Fruit fly (Drosophila melanogaster): ENCODE data around the gene SdicB.

- TF ChIP-seq CTCF (optimal IDR thresholded peaks at IDR 0.05): no peak
- no peak for TF ChIP-seq CG8478 (optimal IDR thresholded peaks at IDR 0.05)
Observed at dm6 chrX:20237914-20238313, 28.5 kb upstream of the SdicB start.

Data from S2 (cell line).